Comparison of ENCODE assay signal across 4 fruit fly cellular contexts in genomic region chr3L:9689809-9690208, dm6.
A peak's percentile ranks its signal among the peaks of the same experiment; 100 is the strongest.
TF ChIP-seq lines count a peak whose summit lies in the region.

No protein-coding gene starts in this region.

- no peak for TF ChIP-seq CTCF in whole organism, embryonic (GFP tag; optimal IDR thresholded peaks at IDR 0.05; lab: Kevin White, UChicago)

TF ChIP-seq in whole organism, adult, 20 proteins besides CTCF, POLR2A, EP300 and RAD21:
- no peak for TF ChIP-seq pad (GFP tag; optimal IDR thresholded peaks at IDR 0.05; lab: Kevin White, UChicago)
- peak; percentile 52 for TF ChIP-seq tj (GFP tag; optimal IDR thresholded peaks at IDR 0.05; lab: Kevin White, UChicago)
- TF ChIP-seq CG11617 (GFP tag; optimal IDR thresholded peaks at IDR 0.05; lab: Kevin White, UChicago), result no peak
- TF ChIP-seq CG7045 (GFP tag; optimal IDR thresholded peaks at IDR 0.05; lab: Kevin White, UChicago), result no peak
- TF ChIP-seq CG33017 (tag; optimal IDR thresholded peaks at IDR 0.05; lab: Kevin White, UChicago), result no peak
- peak; percentile 2 for TF ChIP-seq CG14711 (tag; optimal IDR thresholded peaks at IDR 0.05; lab: Kevin White, UChicago)
- TF ChIP-seq Mnt (GFP tag; optimal IDR thresholded peaks at IDR 0.05; lab: Kevin White, UChicago), result peak; percentile 67
- peak; percentile 49 for TF ChIP-seq CG12768 (GFP tag; optimal IDR thresholded peaks at IDR 0.05; lab: Kevin White, UChicago)
- no peak for TF ChIP-seq kay (GFP tag; lab: Kevin White, UChicago; ENCODE audit: borderline replicate concordance)
- TF ChIP-seq cic (GFP tag; optimal IDR thresholded peaks at IDR 0.05; lab: Kevin White, UChicago), result peak; percentile 70

TF ChIP-seq in whole organism, embryonic, 481 proteins besides CTCF, POLR2A, EP300 and RAD21:
- TF ChIP-seq otp (GFP tag; IDR thresholded peaks at IDR 0.05; lab: Robert Waterston, UW), result no peak
- no peak for TF ChIP-seq CG10462 (GFP tag; optimal IDR thresholded peaks at IDR 0.05; lab: Kevin White, UChicago)
- TF ChIP-seq CG7372 (GFP tag; IDR thresholded peaks at IDR 0.05; lab: Robert Waterston, UW), result peak; percentile 59; the same call in 1 of the 2 replicates
- TF ChIP-seq Atf6 (GFP tag; IDR thresholded peaks at IDR 0.05; lab: Robert Waterston, UW), result 0 out of 2 replicates have a peak, but pooled peaks have one; percentile 37
- TF ChIP-seq Trl (optimal IDR thresholded peaks at IDR 0.05; lab: Kevin White, UChicago), result peak in 1 of 2 experiments; percentile 5
- TF ChIP-seq Trl (GFP tag; optimal IDR thresholded peaks at IDR 0.05; lab: Kevin White, UChicago), result no peak
- TF ChIP-seq cg (GFP tag; optimal IDR thresholded peaks at IDR 0.05; lab: Kevin White, UChicago), result peak; percentile 17
- no peak for TF ChIP-seq lmd (GFP tag; IDR thresholded peaks at IDR 0.05; lab: Robert Waterston, UW)
- TF ChIP-seq chinmo (GFP tag; IDR thresholded peaks at IDR 0.05; lab: Robert Waterston, UW; ENCODE audit: partially characterized antibody), result 0 out of 4 replicates have a peak, but pooled peaks have one; percentile 23
- TF ChIP-seq ATbp (GFP tag; optimal IDR thresholded peaks at IDR 0.05; lab: Kevin White, UChicago), result no peak
- no peak for TF ChIP-seq cato (GFP tag; optimal IDR thresholded peaks at IDR 0.05; lab: Kevin White, UChicago; ENCODE audit: borderline replicate concordance)

TF ChIP-seq in whole organism, prepupa, 60 proteins besides CTCF, POLR2A, EP300 and RAD21:
- TF ChIP-seq CG11294 (GFP tag; IDR thresholded peaks at IDR 0.05; lab: Robert Waterston, UW), result no peak
- no peak for TF ChIP-seq pdm3 (GFP tag; optimal IDR thresholded peaks at IDR 0.05; lab: Kevin White, UChicago)
- TF ChIP-seq CG32006 (GFP tag; optimal IDR thresholded peaks at IDR 0.05; lab: Kevin White, UChicago), result no peak
- TF ChIP-seq CG6792 (GFP tag; optimal IDR thresholded peaks at IDR 0.05; lab: Kevin White, UChicago), result no peak
- no peak for TF ChIP-seq achi (GFP tag; optimal IDR thresholded peaks at IDR 0.05; lab: Kevin White, UChicago)
- TF ChIP-seq fkh (GFP tag; optimal IDR thresholded peaks at IDR 0.05; lab: Kevin White, UChicago), result peak; percentile 63
- TF ChIP-seq Ets21C (GFP tag; optimal IDR thresholded peaks at IDR 0.05; lab: Kevin White, UChicago), result no peak

TF ChIP-seq in whole organism, wandering third instar larva, 38 proteins besides CTCF, POLR2A, EP300 and RAD21:
- TF ChIP-seq Dfd (GFP tag; optimal IDR thresholded peaks at IDR 0.05; lab: Kevin White, UChicago), result peak; percentile 10
- TF ChIP-seq dl (GFP tag; optimal IDR thresholded peaks at IDR 0.05; lab: Kevin White, UChicago; ENCODE audit: insufficient read depth in 1 of 2, partially characterized antibody in 2 of 2), result no peak
